Worm (Caenorhabditis elegans): Measurements from ENCODE around the gene pag-3.

pag-3 gene

ce11 chrX:14931443-14931842 lies 23.0 kb downstream of the pag-3 start:
- no peak for TF ChIP-seq egl-44 (GFP tag; IDR thresholded peaks at IDR 0.05)
- TF ChIP-seq snpc-1.1 (tag; optimal IDR thresholded peaks at IDR 0.05; ENCODE audit: insufficient read depth), result peak; percentile 58
- TF ChIP-seq snpc-4 (GFP tag; optimal IDR thresholded peaks at IDR 0.05), result peak; percentile 12
- peak in 2 of 4 experiments; percentile 77 to 88 for TF ChIP-seq snpc-4 (tag; optimal IDR thresholded peaks at IDR 0.05)

ce11 chrX:14929512-14929911 lies 24.9 kb downstream of the pag-3 start:
- TF ChIP-seq lsy-27 (tag; optimal IDR thresholded peaks at IDR 0.05; ENCODE audit: borderline replicate concordance, insufficient read depth) (no peak), zfh-2 (GFP tag; conservative IDR thresholded peaks at IDR 0.05) (no peak)

ce11 chrX:14928854-14929253 lies 25.6 kb downstream of the pag-3 start, which contains the start of gene ntr-2:
Gene ntr-2, minus strand, starts transcription at chrX:14928954.
- TF ChIP-seq nfya-2 (GFP tag; IDR thresholded peaks at IDR 0.05) (no peak), C17E4.6 (GFP tag; IDR thresholded peaks at IDR 0.05) (no peak), nhr-179 (tag; optimal IDR thresholded peaks at IDR 0.05) (no peak), ets-4 (GFP tag; optimal IDR thresholded peaks at IDR 0.05) (no peak), egl-44 (GFP tag; IDR thresholded peaks at IDR 0.05) (no peak), snpc-4 (GFP tag; optimal IDR thresholded peaks at IDR 0.05) (no peak), snpc-4 (tag; optimal IDR thresholded peaks at IDR 0.05) (no peak), chd-7 (tag; optimal IDR thresholded peaks at IDR 0.05) (no peak), hsf-1 (GFP tag; IDR thresholded peaks at IDR 0.05) (no peak), sdz-38 (tag; optimal IDR thresholded peaks at IDR 0.05) (no peak), zfh-2 (GFP tag; conservative IDR thresholded peaks at IDR 0.05) (no peak), let-526 (GFP tag; IDR thresholded peaks at IDR 0.05) (no peak)

ce11 chrX:14922758-14923157 lies 31.7 kb downstream of the pag-3 start:
- no peak for TF ChIP-seq hmg-1.2 (GFP tag; IDR thresholded peaks at IDR 0.05)
- no peak for TF ChIP-seq zfh-2 (GFP tag; conservative IDR thresholded peaks at IDR 0.05)
- TF ChIP-seq zim-3 (tag; optimal IDR thresholded peaks at IDR 0.05), result no peak
- TF ChIP-seq dpff-1 (tag; optimal IDR thresholded peaks at IDR 0.05), result no peak
- no peak for TF ChIP-seq ztf-6 (GFP tag; IDR thresholded peaks at IDR 0.05)
- TF ChIP-seq egl-44 (GFP tag; IDR thresholded peaks at IDR 0.05), result no peak

- no peak for TF ChIP-seq snpc-1.3 (tag; optimal IDR thresholded peaks at IDR 0.05; ENCODE audit: insufficient read depth)
- no peak for TF ChIP-seq ZK185.1 (tag; optimal IDR thresholded peaks at IDR 0.05; ENCODE audit: poor library complexity, severe bottlenecking)
- TF ChIP-seq sptf-2 (GFP tag; optimal IDR thresholded peaks at IDR 0.05), result no peak
- TF ChIP-seq hrde-1 (tag; optimal IDR thresholded peaks at IDR 0.05; ENCODE audit: borderline replicate concordance), result no peak
- no peak for TF ChIP-seq ceh-79 (tag; optimal IDR thresholded peaks at IDR 0.05)
- no peak for TF ChIP-seq fkh-3 (tag; optimal IDR thresholded peaks at IDR 0.05)
- no peak for TF ChIP-seq akir-1 (GFP tag; optimal IDR thresholded peaks at IDR 0.05)
- TF ChIP-seq snpc-3.4 (tag; optimal IDR thresholded peaks at IDR 0.05), result no peak
Measured at ce11 chrX:14920880-14921279, 33.6 kb downstream of the pag-3 start.

ce11 chrX:14918538-14918937 lies 35.9 kb downstream of the pag-3 start, which contains the start of gene npr-40:
Gene npr-40, plus strand, starts transcription at chrX:14918838.
- TF ChIP-seq B0019.2 (GFP tag; conservative IDR thresholded peaks at IDR 0.05) (no peak), sea-2 (GFP tag; IDR thresholded peaks at IDR 0.05) (no peak), F57C9.4 (tag; optimal IDR thresholded peaks at IDR 0.05) (no peak), dpl-1 (GFP tag; optimal IDR thresholded peaks at IDR 0.05) (no peak), nhr-27 (tag; optimal IDR thresholded peaks at IDR 0.05) (no peak), sptf-2 (GFP tag; optimal IDR thresholded peaks at IDR 0.05) (no peak)
